Fruit fly (Drosophila melanogaster) whole organism, embryonic: ENCODE data around the gene CG14014.

Experiments used
- Adf1 ChIP-seq: fragments of 200-800 bp; sonication (Bioruptor generic); IDR thresholded peaks from 2 replicates; pipeline ENCODE4 v1.3.6; 2022; ENCODE audit warnings: missing biosample characterization, missing genetic modification characterization
- CG1024 ChIP-seq: fragments of 200-800 bp; sonication (Bioruptor generic); IDR thresholded peaks from 2 replicates; pipeline ENCODE4 v1.3.6; 2022; ENCODE audit warnings: missing biosample characterization, missing genetic modification characterization
- CG11504 ChIP-seq: fragments of 200-800 bp; sonication (Bioruptor generic); optimal IDR thresholded peaks from 3 replicates; lab custom pipeline; 2019; ENCODE audit warnings: missing biosample characterization, mild to moderate bottlenecking, missing genetic modification characterization, moderate library complexity
- CG12236 ChIP-seq: fragments of 200-800 bp; sonication (Bioruptor generic); optimal IDR thresholded peaks from 2 replicates; lab custom pipeline; 2016; ENCODE audit warnings: missing biosample characterization, missing genetic modification characterization
- CG12299 ChIP-seq: fragments of 200-800 bp; sonication (Bioruptor generic); optimal IDR thresholded peaks from 2 replicates; lab custom pipeline; 2018; ENCODE audit warnings: missing biosample characterization, mild to moderate bottlenecking, missing genetic modification characterization
- CG12391 ChIP-seq: fragments of 200-800 bp; sonication (Bioruptor generic); optimal IDR thresholded peaks from 3 replicates; lab custom pipeline; 2018; ENCODE audit warnings: missing biosample characterization, mild to moderate bottlenecking, missing genetic modification characterization, moderate library complexity
- CG14050 ChIP-seq: fragments of 200-800 bp; sonication (Bioruptor generic); IDR thresholded peaks from 3 replicates; pipeline ENCODE4 v1.3.6; 2022; ENCODE audit warnings: missing biosample characterization, missing genetic modification characterization
- CG15514 ChIP-seq: fragments of 200-800 bp; sonication (Bioruptor generic); optimal IDR thresholded peaks from 3 replicates; lab custom pipeline; 2017; ENCODE audit warnings: missing biosample characterization, missing genetic modification characterization, mild to moderate bottlenecking, moderate library complexity, missing genetic modification reagents
- CG17359 ChIP-seq: fragments of 200-800 bp; sonication (Bioruptor generic); optimal IDR thresholded peaks from 3 replicates; lab custom pipeline; 2018; ENCODE audit warnings: missing biosample characterization, mild to moderate bottlenecking, missing genetic modification characterization, moderate library complexity
- CG18011 ChIP-seq: fragments of 200-800 bp; sonication (Bioruptor generic); optimal IDR thresholded peaks from 2 replicates; lab custom pipeline; 2017; ENCODE audit warnings: missing biosample characterization, missing genetic modification characterization, mild to moderate bottlenecking, moderate library complexity, missing genotype
- CG18262 ChIP-seq: fragments of 200-800 bp; optimal IDR thresholded peaks from 3 replicates; lab custom pipeline; 2019; ENCODE audit warnings: missing biosample characterization, mild to moderate bottlenecking, missing genetic modification characterization, moderate library complexity
- CG1832 ChIP-seq: fragments of 200-800 bp; sonication (Bioruptor generic); optimal IDR thresholded peaks from 2 replicates; lab custom pipeline; 2017; ENCODE audit warnings: missing biosample characterization, mild to moderate bottlenecking, missing genetic modification characterization, inconsistent platforms
- CG2120 ChIP-seq: fragments of 200-800 bp; sonication (Bioruptor generic); optimal IDR thresholded peaks from 3 replicates; lab custom pipeline; 2016; ENCODE audit warnings: missing biosample characterization, missing genetic modification characterization
- CG2199 ChIP-seq: fragments of 200-800 bp; sonication (Bioruptor generic); IDR thresholded peaks from 3 replicates; pipeline ENCODE4 v1.3.6; 2022; ENCODE audit warnings: missing biosample characterization, missing genetic modification characterization
- CG2875 ChIP-seq: fragments of 200-800 bp; sonication (Bioruptor generic); optimal IDR thresholded peaks from 2 replicates; lab custom pipeline; 2017; ENCODE audit warnings: missing biosample characterization, mild to moderate bottlenecking, missing genetic modification characterization, missing genetic modification reagents
- CG2889 ChIP-seq: fragments of 200-800 bp; sonication (Bioruptor generic); IDR thresholded peaks from 3 replicates; pipeline ENCODE4 v1.3.6; 2022; ENCODE audit warnings: missing biosample characterization, missing genetic modification characterization
- CG31365 ChIP-seq: fragments of 200-800 bp; sonication (Bioruptor generic); optimal IDR thresholded peaks from 2 replicates; lab custom pipeline; 2018; ENCODE audit warnings: missing biosample characterization, mild to moderate bottlenecking, missing genetic modification characterization
- CG3163 ChIP-seq: fragments of 200-800 bp; sonication (Bioruptor generic); optimal IDR thresholded peaks from 3 replicates; lab custom pipeline; 2016; ENCODE audit warnings: missing biosample characterization, missing genetic modification characterization
- CG4360 ChIP-seq: fragments of 200-800 bp; sonication (Bioruptor generic); IDR thresholded peaks from 2 replicates; pipeline ENCODE4 v1.3.6; 2022; ENCODE audit warnings: missing biosample characterization, missing genetic modification characterization
- CG6689 ChIP-seq: fragments of 200-800 bp; sonication (Bioruptor generic); IDR thresholded peaks from 2 replicates; pipeline ENCODE4 v1.3.6; 2022; ENCODE audit warnings: missing biosample characterization, missing genetic modification characterization
- CG7271 ChIP-seq: fragments of 200-800 bp; sonication (Bioruptor generic); optimal IDR thresholded peaks from 2 replicates; lab custom pipeline; 2018; ENCODE audit warnings: missing biosample characterization, mild to moderate bottlenecking, missing genetic modification characterization, moderate library complexity
- CG8388 ChIP-seq: fragments of 200-800 bp; sonication (Bioruptor generic); optimal IDR thresholded peaks from 2 replicates; lab custom pipeline; 2019; ENCODE audit warnings: missing biosample characterization, mild to moderate bottlenecking, missing genetic modification characterization, moderate library complexity
- CG9817 ChIP-seq: fragments of 200-800 bp; sonication (Bioruptor generic); optimal IDR thresholded peaks from 2 replicates; lab custom pipeline; 2018; ENCODE audit warnings: missing biosample characterization, mild to moderate bottlenecking, missing genetic modification characterization, moderate library complexity
- H2.0 ChIP-seq: fragments of 200-800 bp; sonication (Bioruptor generic); IDR thresholded peaks from 2 replicates; pipeline ENCODE4 v1.3.6; 2022; ENCODE audit warnings: missing biosample characterization, missing genetic modification characterization
- Lhr ChIP-seq: fragments of 200-800 bp; sonication (Bioruptor generic); optimal IDR thresholded peaks from 3 replicates; lab custom pipeline; 2017; ENCODE audit warnings: mild to moderate bottlenecking, missing biosample characterization, missing genetic modification reagents, missing genetic modification characterization
- Max ChIP-seq: fragments of 200-800 bp; sonication (Bioruptor generic); optimal IDR thresholded peaks from 2 replicates; lab custom pipeline; 2016; ENCODE audit warnings: missing biosample characterization, mild to moderate bottlenecking, missing genetic modification characterization
- Side ChIP-seq: fragments of 200-800 bp; sonication (Bioruptor generic); optimal IDR thresholded peaks from 2 replicates; lab custom pipeline; 2016; ENCODE audit warnings: missing biosample characterization, missing genetic modification characterization
- Sox100B ChIP-seq: fragments of 200-800 bp; sonication (Bioruptor generic); optimal IDR thresholded peaks from 3 replicates; lab custom pipeline; 2018; ENCODE audit warnings: missing biosample characterization, mild to moderate bottlenecking, missing genetic modification characterization
- Spps ChIP-seq: fragments of 200-800 bp; sonication (Bioruptor generic); optimal IDR thresholded peaks from 2 replicates; lab custom pipeline; 2018; ENCODE audit warnings: missing biosample characterization, mild to moderate bottlenecking, missing genetic modification characterization
- Sry-δ ChIP-seq: fragments of 200-800 bp; sonication (Bioruptor generic); optimal IDR thresholded peaks from 2 replicates; lab custom pipeline; 2016; ENCODE audit warnings: missing biosample characterization, missing genetic modification characterization
- Trl ChIP-seq, 3 experiments: fragments of >200 bp in 2 of 3; fragments of 200-800 bp in 1 of 3; sonication (Bioruptor generic) in 1 of 3; optimal IDR thresholded peaks; 2 replicates in 1 of 3; 3 replicates in 2 of 3; lab custom pipeline; 2016 to 2017; ENCODE audit warnings: missing biosample characterization in 1 of 3, missing genetic modification characterization in 1 of 3
- az2 ChIP-seq: fragments of 200-800 bp; sonication (Bioruptor generic); optimal IDR thresholded peaks from 3 replicates; lab custom pipeline; 2016; ENCODE audit warnings: missing biosample characterization, missing genetic modification characterization
- cato ChIP-seq: fragments of 200-800 bp; sonication (Bioruptor generic); optimal IDR thresholded peaks from 2 replicates; lab custom pipeline; 2016; ENCODE audit warnings: missing biosample characterization, missing genetic modification characterization, borderline replicate concordance
- emc ChIP-seq: fragments of 200-800 bp; sonication (Bioruptor generic); optimal IDR thresholded peaks from 2 replicates; lab custom pipeline; 2016; ENCODE audit warnings: missing biosample characterization, missing genetic modification characterization
- exex ChIP-seq: fragments of 200-800 bp; sonication (Bioruptor generic); optimal IDR thresholded peaks from 4 replicates; lab custom pipeline; 2018; ENCODE audit warnings: missing biosample characterization, mild to moderate bottlenecking, missing genetic modification characterization, moderate library complexity
- gcm ChIP-seq: fragments of 200-800 bp; sonication (Bioruptor generic); optimal IDR thresholded peaks from 2 replicates; lab custom pipeline; 2019; ENCODE audit warnings: missing biosample characterization, mild to moderate bottlenecking, missing genetic modification characterization, moderate library complexity
- grau ChIP-seq: fragments of 200-800 bp; optimal IDR thresholded peaks from 3 replicates; lab custom pipeline; 2019; ENCODE audit warnings: missing biosample characterization, mild to moderate bottlenecking, missing genetic modification characterization, moderate library complexity
- jing ChIP-seq: fragments of 200-800 bp; sonication (Bioruptor generic); optimal IDR thresholded peaks from 2 replicates; lab custom pipeline; 2018; ENCODE audit warnings: missing biosample characterization, mild to moderate bottlenecking, missing genetic modification characterization
- ken ChIP-seq: fragments of 200-800 bp; sonication (Bioruptor generic); IDR thresholded peaks from 3 replicates; pipeline ENCODE4 v1.3.6; 2022; ENCODE audit warnings: missing biosample characterization, missing genetic modification characterization
- mld ChIP-seq: fragments of 200-800 bp; sonication (Bioruptor generic); IDR thresholded peaks from 3 replicates; pipeline ENCODE4 v1.3.6; 2022; ENCODE audit warnings: missing biosample characterization, missing genetic modification characterization; ENCODE audit not compliant: partially characterized antibody
- pb ChIP-seq: fragments of 200-800 bp; sonication (Bioruptor generic); optimal IDR thresholded peaks from 3 replicates; lab custom pipeline; 2016; ENCODE audit warnings: missing biosample characterization, missing genetic modification characterization
- shn ChIP-seq: fragments of 200-800 bp; sonication (Bioruptor generic); optimal IDR thresholded peaks from 3 replicates; lab custom pipeline; 2016; ENCODE audit warnings: missing biosample characterization, missing genetic modification characterization
- slou ChIP-seq: fragments of 200-800 bp; sonication (Bioruptor generic); optimal IDR thresholded peaks from 3 replicates; lab custom pipeline; 2016; ENCODE audit warnings: missing biosample characterization, missing genetic modification characterization
- sr ChIP-seq: fragments of 200-800 bp; sonication (Bioruptor generic); IDR thresholded peaks from 3 replicates; pipeline ENCODE4 v1.3.6; 2022; ENCODE audit warnings: missing biosample characterization, missing genetic modification characterization
- trem ChIP-seq: fragments of 200-800 bp; optimal IDR thresholded peaks from 3 replicates; lab custom pipeline; 2019; ENCODE audit warnings: missing biosample characterization, mild to moderate bottlenecking, missing genetic modification characterization, moderate library complexity
- twi ChIP-seq: fragments of 200-800 bp; optimal IDR thresholded peaks from 2 replicates; lab custom pipeline; 2019; ENCODE audit warnings: missing biosample characterization, mild to moderate bottlenecking, missing genetic modification characterization, moderate library complexity
- zen ChIP-seq: fragments of 200-800 bp; sonication (Bioruptor generic); optimal IDR thresholded peaks from 3 replicates; lab custom pipeline; 2018; ENCODE audit warnings: missing biosample characterization, mild to moderate bottlenecking, missing genetic modification characterization, moderate library complexity
- zf30C ChIP-seq: fragments of 200-800 bp; sonication (Bioruptor generic); optimal IDR thresholded peaks from 3 replicates; lab custom pipeline; 2018; ENCODE audit warnings: missing biosample characterization, mild to moderate bottlenecking, missing genetic modification characterization

CG14014 gene

DNA sequence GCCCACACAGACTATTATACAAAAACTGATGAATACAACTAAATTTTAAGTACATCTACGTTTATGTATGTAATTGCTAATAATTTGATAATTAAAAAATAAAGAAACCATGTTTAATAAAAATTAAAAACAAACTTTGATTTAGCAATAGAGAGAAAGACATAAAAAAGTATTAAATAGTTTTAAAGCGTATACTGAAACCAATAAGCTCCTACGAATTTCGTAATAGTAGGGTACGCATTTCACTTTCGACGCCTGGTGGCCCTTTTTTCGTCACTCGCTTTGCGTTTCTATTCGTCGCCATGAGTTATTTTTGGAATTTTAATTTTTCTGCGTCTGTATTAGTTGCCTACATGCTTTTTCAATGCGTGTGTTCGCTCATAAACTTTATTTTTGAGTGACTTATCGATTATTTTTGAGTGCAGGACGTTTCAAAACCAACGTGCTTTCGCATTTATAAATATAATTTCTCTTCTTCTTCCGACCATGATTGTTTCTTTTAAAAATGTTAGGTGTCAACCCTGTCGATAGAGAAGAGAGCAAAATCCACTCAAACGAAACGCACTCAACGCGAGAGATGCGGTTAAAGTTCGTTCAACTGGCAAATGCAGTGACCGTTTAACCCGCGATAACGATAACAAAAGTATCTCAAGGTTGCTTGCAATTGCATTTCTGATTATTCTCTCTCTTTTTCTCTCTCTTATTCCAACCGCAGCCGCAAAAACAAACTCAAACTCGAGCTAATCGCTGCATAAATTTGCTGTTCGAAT, 3.9 kb downstream of the CG14014 start, which contains the start of gene Oscillin (continued):
- TF ChIP-seq CG7271 (tag; lab: Kevin White, UChicago) (peak; percentile 35), CG2889 (GFP tag; lab: Robert Waterston, UW) (no peak), shn (GFP tag; lab: Kevin White, UChicago) (no peak), sr (GFP tag; lab: Robert Waterston, UW) (no peak), CG2875 (GFP tag; lab: Kevin White, UChicago) (peak; percentile 77), CG12236 (GFP tag; lab: Kevin White, UChicago) (no peak), cato (no peak), CG8388 (GFP tag; lab: Kevin White, UChicago) (peak; percentile 89), CG4360 (GFP tag; lab: Robert Waterston, UW) (0 out of 2 replicates have a peak, but pooled peaks have one; percentile 4), Max (peak; percentile 47), CG18262 (tag; lab: Kevin White, UChicago) (peak; percentile 93), twi (tag; lab: Kevin White, UChicago) (peak; percentile 56), CG3163 (GFP tag; lab: Kevin White, UChicago) (no peak), emc (GFP tag; lab: Kevin White, UChicago) (no peak), H2.0 (GFP tag; lab: Robert Waterston, UW) (peak; percentile 84), grau (tag; lab: Kevin White, UChicago) (peak; percentile 86), CG2199 (GFP tag; lab: Robert Waterston, UW) (0 out of 3 replicates have a peak, but pooled peaks have one; percentile 25), CG6689 (peak; percentile 80), CG12391 (tag; lab: Kevin White, UChicago) (peak; percentile 48), CG9817 (peak; percentile 58), pb (GFP tag; lab: Kevin White, UChicago) (no peak), Spps (peak; percentile 84), CG12299 (tag; lab: Kevin White, UChicago) (peak; percentile 66), zen (tag; lab: Kevin White, UChicago) (no peak), mld (GFP tag; lab: Robert Waterston, UW) (peak; percentile 88), CG18011 (GFP tag; lab: Kevin White, UChicago) (no peak), ken (GFP tag; lab: Robert Waterston, UW) (peak; percentile 68; the same call in 2 of the 3 replicates), slou (GFP tag; lab: Kevin White, UChicago) (peak; percentile 62), CG15514 (peak; percentile 61), Side (no peak), Sry-δ (GFP tag; lab: Kevin White, UChicago) (peak; percentile 32), trem (tag; lab: Kevin White, UChicago) (peak; percentile 69), Lhr (GFP tag; lab: Kevin White, UChicago) (no peak), CG17359 (tag; lab: Kevin White, UChicago) (peak; percentile 91), Trl (optimal IDR thresholded peaks at IDR 0.05; lab: Kevin White, UChicago) (peak; percentile 54 to 55), Trl (GFP tag; optimal IDR thresholded peaks at IDR 0.05; lab: Kevin White, UChicago) (peak; percentile 36), Sox100B (GFP tag; lab: Kevin White, UChicago) (peak; percentile 88), jing (GFP tag; lab: Kevin White, UChicago) (no peak), CG14050 (GFP tag; lab: Robert Waterston, UW) (peak; percentile 68), CG1024 (GFP tag; lab: Robert Waterston, UW) (peak; percentile 56), CG11504 (tag; lab: Kevin White, UChicago) (peak; percentile 88), gcm (GFP tag; lab: Kevin White, UChicago) (no peak), Adf1 (GFP tag; lab: Robert Waterston, UW) (peak; percentile 16; the same call in 1 of the 2 replicates), CG2120 (peak; percentile 12), exex (tag; lab: Kevin White, UChicago) (peak; percentile 51), CG31365 (tag; lab: Kevin White, UChicago) (no peak), zf30C (GFP tag; lab: Kevin White, UChicago) (no peak), CG1832 (GFP tag; lab: Kevin White, UChicago) (no peak), az2 (GFP tag; lab: Kevin White, UChicago) (peak; percentile 77)
